Worm (Caenorhabditis elegans): ENCODE data around the gene Y43F8C.11.

DNA sequence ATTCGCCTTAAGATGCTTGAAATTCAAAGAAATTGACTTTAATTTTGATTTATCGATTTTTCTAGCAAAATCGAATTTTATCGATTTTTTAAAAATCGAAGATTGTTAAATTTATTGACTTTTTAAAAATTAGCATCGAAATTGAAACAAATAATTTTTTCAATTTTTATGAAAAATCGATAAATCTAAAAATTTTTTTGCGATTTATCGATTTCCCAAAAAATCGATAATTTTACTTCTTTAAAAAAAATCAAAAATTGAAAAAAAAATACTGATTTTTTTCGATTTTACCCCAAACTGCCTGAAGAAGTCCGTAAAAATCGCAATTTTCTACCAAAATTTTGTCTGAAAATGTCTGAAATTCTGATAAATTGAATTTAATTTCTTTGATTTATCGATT is 21.9 kb downstream of the Y43F8C.11 start:
- no peak for TF ChIP-seq ztf-18 (tag; optimal IDR thresholded peaks at IDR 0.05)
- no peak for TF ChIP-seq pha-4 (tag; optimal IDR thresholded peaks at IDR 0.05)
- TF ChIP-seq madf-8 (GFP tag; conservative IDR thresholded peaks at IDR 0.05): no peak
- TF ChIP-seq snpc-3.4 (tag; optimal IDR thresholded peaks at IDR 0.05): no peak
- TF ChIP-seq egl-44 (GFP tag; IDR thresholded peaks at IDR 0.05): no peak
- TF ChIP-seq xnd-1 (tag; optimal IDR thresholded peaks at IDR 0.05): no peak
- TF ChIP-seq attf-5 (GFP tag; optimal IDR thresholded peaks at IDR 0.05): no peak
- no peak for TF ChIP-seq K11D2.4 (GFP tag; IDR thresholded peaks at IDR 0.05)
- no peak for TF ChIP-seq snpc-4 (GFP tag; optimal IDR thresholded peaks at IDR 0.05)
- TF ChIP-seq snpc-4 (tag; optimal IDR thresholded peaks at IDR 0.05): no peak
- no peak for TF ChIP-seq hrde-1 (tag; optimal IDR thresholded peaks at IDR 0.05; ENCODE audit: borderline replicate concordance)
